Worm (Caenorhabditis elegans) whole organism, young adult: ENCODE results near the gene sra-28.

Experiments used
- F49E8.2 ChIP-seq: sonication (generic microtip); optimal IDR thresholded peaks from 3 replicates; lab custom pipeline; 2017; ENCODE audit warnings: missing genetic modification characterization, mild to moderate bottlenecking, missing compliant biosample characterization, antibody characterized with exemption, moderate library complexity; ENCODE audit not compliant: insufficient read depth
- lin-40 ChIP-seq: sonication (generic microtip); optimal IDR thresholded peaks from 2 replicates; lab custom pipeline; 2016; ENCODE audit warnings: missing genetic modification characterization, mild to moderate bottlenecking, missing compliant biosample characterization, missing genotype, missing genetic modification reagents
- sdz-38 ChIP-seq: sonication (generic microtip); optimal IDR thresholded peaks from 2 replicates; lab custom pipeline; 2016; ENCODE audit warnings: missing genotype, missing genetic modification characterization, missing compliant biosample characterization
- ztf-26 ChIP-seq: sonication (generic microtip); optimal IDR thresholded peaks from 2 replicates; lab custom pipeline; 2017; ENCODE audit warnings: missing genetic modification characterization, missing compliant biosample characterization

ce11 chrII:6588605-6589292 lies 15.2 kb upstream of the sra-28 start, which contains the start of gene icd-1:
- TF ChIP-seq ztf-26 (tag; lab: Kevin White, UChicago): peak; percentile 88
- no peak for TF ChIP-seq sdz-38
- peak; percentile 96 for TF ChIP-seq F49E8.2 (tag; lab: Kevin White, UChicago)
- TF ChIP-seq lin-40 (tag; lab: Kevin White, UChicago): peak; percentile 95
